Fruit fly (Drosophila melanogaster): ENCODE results near the gene CG13295.
A peak's percentile ranks its signal among the peaks of the same experiment; 100 is the strongest.

The CG13295 gene

DNA sequence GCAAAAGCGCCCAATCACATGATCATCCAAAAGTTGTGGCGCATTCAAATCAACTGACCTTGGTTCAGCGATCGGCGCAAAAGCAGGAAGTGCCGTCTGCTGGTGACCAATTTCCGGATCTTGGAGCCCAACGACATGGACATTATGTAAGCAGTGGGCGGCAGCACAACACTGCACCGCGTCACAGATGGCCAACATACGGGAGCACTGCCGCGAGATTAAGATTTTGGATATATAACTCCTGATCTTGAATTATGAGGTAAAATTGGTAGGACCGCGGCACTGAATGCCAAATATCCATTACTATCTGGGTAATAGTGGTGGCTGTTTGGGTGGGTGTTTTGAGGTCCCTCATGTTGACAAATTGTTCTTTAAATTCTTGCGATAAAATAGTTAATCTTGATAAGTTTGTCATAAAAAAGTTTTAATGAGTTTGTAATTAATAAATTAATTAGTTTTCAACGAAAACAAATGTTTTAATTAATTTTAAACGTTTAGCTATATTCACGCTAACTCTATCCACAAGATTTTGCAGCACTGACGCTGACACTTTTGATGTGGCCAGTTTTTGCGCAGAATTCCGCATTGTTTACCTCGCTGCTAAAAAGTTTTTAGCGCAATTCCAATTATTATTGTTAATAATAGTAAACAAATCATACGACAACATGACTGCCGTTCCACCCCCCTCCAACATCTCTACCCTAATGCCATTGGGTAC is at the start of gene CG13295, which contains the start of gene CG6610:
CG13295 (minus strand) TSS at position 271 of the 718 bp plus-strand sequence.
CG6610 (plus strand) TSS at position 562 of the 718 bp plus-strand sequence.
- TF ChIP-seq psq (GFP tag; optimal IDR thresholded peaks at IDR 0.05) (peak; percentile 19), Dfd (GFP tag; optimal IDR thresholded peaks at IDR 0.05) (no peak), Hr83 (GFP tag; optimal IDR thresholded peaks at IDR 0.05; ENCODE audit: poor library complexity, severe bottlenecking) (no peak), HLH106 (tag; optimal IDR thresholded peaks at IDR 0.05) (peak; percentile 83), woc (GFP tag; optimal IDR thresholded peaks at IDR 0.05) (peak; percentile 84), Hnf4 (GFP tag; optimal IDR thresholded peaks at IDR 0.05) (no peak), dmrt93B (GFP tag; optimal IDR thresholded peaks at IDR 0.05) (peak; percentile 57), fru (GFP tag; optimal IDR thresholded peaks at IDR 0.05) (peak; percentile 48), Mio (GFP tag; optimal IDR thresholded peaks at IDR 0.05) (no peak), GATAd (GFP tag; optimal IDR thresholded peaks at IDR 0.05) (no peak), foxo (GFP tag; optimal IDR thresholded peaks at IDR 0.05) (peak in 1 of 2 experiments; percentile 49), h (GFP tag; optimal IDR thresholded peaks at IDR 0.05) (peak; percentile 54), dl (GFP tag; optimal IDR thresholded peaks at IDR 0.05; ENCODE audit: insufficient read depth in 1 of 2, partially characterized antibody in 2 of 2) (no peak), br (GFP tag; optimal IDR thresholded peaks at IDR 0.05) (peak; percentile 23), CG32264 (GFP tag; optimal IDR thresholded peaks at IDR 0.05) (no peak), Abd-B (GFP tag; optimal IDR thresholded peaks at IDR 0.05) (no peak), dsf (GFP tag; optimal IDR thresholded peaks at IDR 0.05; ENCODE audit: borderline replicate concordance) (no peak), Sp1 (GFP tag; optimal IDR thresholded peaks at IDR 0.05) (peak; percentile 59), sage (GFP tag; optimal IDR thresholded peaks at IDR 0.05) (no peak), Rel (GFP tag; optimal IDR thresholded peaks at IDR 0.05) (no peak), Rel (tag; optimal IDR thresholded peaks at IDR 0.05) (peak; percentile 35), ey (GFP tag; optimal IDR thresholded peaks at IDR 0.05) (peak; percentile 37), Myc (optimal IDR thresholded peaks at IDR 0.05) (peak; percentile 88), brk (GFP tag; optimal IDR thresholded peaks at IDR 0.05) (no peak), Dif (GFP tag; optimal IDR thresholded peaks at IDR 0.05; ENCODE audit: partially characterized antibody) (no peak), CG9705 (GFP tag; optimal IDR thresholded peaks at IDR 0.05) (peak; percentile 58), sv (GFP tag; optimal IDR thresholded peaks at IDR 0.05) (peak; percentile 33), rgr (GFP tag; optimal IDR thresholded peaks at IDR 0.05) (peak; percentile 51), OdsH (GFP tag; optimal IDR thresholded peaks at IDR 0.05) (peak; percentile 39), lola (GFP tag; optimal IDR thresholded peaks at IDR 0.05) (no peak), N (GFP tag; optimal IDR thresholded peaks at IDR 0.05) (no peak), Vsx2 (GFP tag; optimal IDR thresholded peaks at IDR 0.05; ENCODE audit: partially characterized antibody) (no peak), jim (GFP tag; optimal IDR thresholded peaks at IDR 0.05) (no peak)

DNA sequence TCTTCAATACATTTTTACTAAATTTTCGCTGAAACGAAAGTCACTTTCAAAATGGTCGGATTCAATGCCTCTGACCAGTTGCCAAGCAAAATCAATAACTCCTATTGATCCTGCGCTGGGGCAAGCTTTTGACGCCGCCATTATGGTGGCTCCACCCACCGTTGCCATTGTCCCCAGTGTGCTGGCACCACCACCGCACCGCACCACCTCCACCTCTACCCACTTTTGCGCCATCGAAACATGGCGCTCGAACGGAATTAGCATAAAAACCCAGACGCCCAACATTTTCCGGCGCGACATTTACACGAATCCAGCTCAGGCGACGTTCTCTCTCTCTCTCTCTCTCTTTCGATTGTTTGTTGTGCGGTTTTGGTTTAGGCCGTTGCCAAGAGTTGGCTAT is 41.8 kb upstream of the CG13295 start:
- no peak for TF ChIP-seq CG32264 (GFP tag; optimal IDR thresholded peaks at IDR 0.05)

DNA sequence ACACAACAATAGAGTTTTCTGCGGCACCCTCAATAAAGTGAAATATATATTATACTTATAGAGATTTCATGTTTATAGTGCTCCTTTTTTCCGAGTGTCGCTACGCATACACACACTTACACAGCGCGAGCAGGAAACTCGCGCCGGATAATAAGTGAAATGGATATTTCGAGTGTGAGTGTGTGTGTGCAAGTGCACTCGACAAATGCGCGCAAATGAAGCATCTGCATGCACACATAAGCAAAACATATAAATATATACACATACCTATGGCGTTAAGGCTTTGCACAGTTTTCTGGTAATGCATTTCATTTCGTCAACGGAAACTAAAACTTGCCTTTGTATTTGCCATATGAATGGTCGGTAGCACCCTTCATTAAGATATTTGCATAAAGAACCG is 40.5 kb upstream of the CG13295 start:
- TF ChIP-seq foxo (GFP tag; optimal IDR thresholded peaks at IDR 0.05) (no peak), sage (GFP tag; optimal IDR thresholded peaks at IDR 0.05) (no peak), Mio (GFP tag; optimal IDR thresholded peaks at IDR 0.05) (no peak), CrebA (GFP tag; optimal IDR thresholded peaks at IDR 0.05; ENCODE audit: borderline replicate concordance) (no peak), lola (GFP tag; optimal IDR thresholded peaks at IDR 0.05) (no peak), dl (GFP tag; optimal IDR thresholded peaks at IDR 0.05; ENCODE audit: insufficient read depth in 1 of 2, partially characterized antibody in 2 of 2) (no peak), psq (GFP tag; optimal IDR thresholded peaks at IDR 0.05) (no peak), Abd-B (GFP tag; optimal IDR thresholded peaks at IDR 0.05) (no peak), Hnf4 (GFP tag; optimal IDR thresholded peaks at IDR 0.05) (no peak), Hr78 (GFP tag; optimal IDR thresholded peaks at IDR 0.05) (no peak), Hr83 (GFP tag; optimal IDR thresholded peaks at IDR 0.05; ENCODE audit: poor library complexity, severe bottlenecking) (no peak), br (GFP tag; optimal IDR thresholded peaks at IDR 0.05) (no peak), fru (GFP tag; optimal IDR thresholded peaks at IDR 0.05) (no peak)

Data from whole organism, wandering third instar larva.